Fruit fly (Drosophila melanogaster) whole organism, embryonic: Measurements from ENCODE around the gene ppl.

Experiments
- Awh ChIP-seq: fragments of 200-800 bp; sonication (Bioruptor generic); IDR thresholded peaks from 2 replicates; pipeline ENCODE4, ENCODE4 v1.3.6; 2022; ENCODE audit warnings: missing biosample characterization, missing genetic modification characterization
- CG11560 ChIP-seq: fragments of 200-800 bp; sonication (Bioruptor generic); IDR thresholded peaks from 3 replicates; pipeline ENCODE4 v1.3.6; 2022; ENCODE audit warnings: missing biosample characterization, missing genetic modification characterization
- CG12071 ChIP-seq: fragments of 200-800 bp; sonication (Bioruptor generic); optimal IDR thresholded peaks from 3 replicates; lab custom pipeline; 2018; ENCODE audit warnings: missing biosample characterization, mild to moderate bottlenecking, missing genetic modification characterization
- CG12104 ChIP-seq: fragments of 200-800 bp; sonication (Bioruptor generic); optimal IDR thresholded peaks from 3 replicates; lab custom pipeline; 2016; ENCODE audit warnings: missing biosample characterization, missing genetic modification characterization
- CG12769 ChIP-seq: fragments of 200-800 bp; sonication (Bioruptor generic); optimal IDR thresholded peaks from 2 replicates; lab custom pipeline; 2019; ENCODE audit warnings: missing biosample characterization, mild to moderate bottlenecking, missing genetic modification characterization, moderate library complexity
- CG17912 ChIP-seq: fragments of 200-800 bp; sonication (Bioruptor generic); optimal IDR thresholded peaks from 2 replicates; lab custom pipeline; 2018; ENCODE audit warnings: missing biosample characterization, mild to moderate bottlenecking, missing genetic modification characterization
- CG18011 ChIP-seq: fragments of 200-800 bp; sonication (Bioruptor generic); optimal IDR thresholded peaks from 2 replicates; lab custom pipeline; 2017; ENCODE audit warnings: missing biosample characterization, missing genetic modification characterization, mild to moderate bottlenecking, moderate library complexity, missing genotype
- CG2199 ChIP-seq: fragments of 200-800 bp; sonication (Bioruptor generic); IDR thresholded peaks from 3 replicates; pipeline ENCODE4 v1.3.6; 2022; ENCODE audit warnings: missing biosample characterization, missing genetic modification characterization
- CG34422 ChIP-seq: fragments of 200-800 bp; sonication (Bioruptor generic); IDR thresholded peaks from 3 replicates; pipeline ENCODE4 v1.3.6; 2022; ENCODE audit warnings: missing biosample characterization, missing genetic modification characterization
- CG3838 ChIP-seq: fragments of 200-800 bp; sonication (Bioruptor generic); optimal IDR thresholded peaks from 3 replicates; lab custom pipeline; 2016; ENCODE audit warnings: missing biosample characterization, missing genetic modification characterization
- CG4360 ChIP-seq: fragments of 200-800 bp; sonication (Bioruptor generic); IDR thresholded peaks from 2 replicates; pipeline ENCODE4 v1.3.6; 2022; ENCODE audit warnings: missing biosample characterization, missing genetic modification characterization
- CG4854 ChIP-seq: fragments of 200-800 bp; sonication (Bioruptor generic); optimal IDR thresholded peaks from 2 replicates; lab custom pipeline; 2016; ENCODE audit warnings: missing biosample characterization, missing genetic modification characterization, inconsistent platforms
- CG5180 ChIP-seq: fragments of 200-800 bp; sonication (Bioruptor generic); optimal IDR thresholded peaks from 3 replicates; lab custom pipeline; 2017; ENCODE audit warnings: missing biosample characterization, missing genetic modification characterization, mild to moderate bottlenecking, moderate library complexity, missing genetic modification reagents
- CG6689 ChIP-seq: fragments of 200-800 bp; sonication (Bioruptor generic); IDR thresholded peaks from 2 replicates; pipeline ENCODE4 v1.3.6; 2022; ENCODE audit warnings: missing biosample characterization, missing genetic modification characterization
- CG6765 ChIP-seq: fragments of 200-800 bp; sonication (Bioruptor generic); optimal IDR thresholded peaks from 3 replicates; lab custom pipeline; 2017; ENCODE audit warnings: missing biosample characterization, mild to moderate bottlenecking, missing genetic modification characterization
- CG7357 ChIP-seq: fragments of 200-800 bp; sonication (Bioruptor generic); IDR thresholded peaks from 3 replicates; pipeline ENCODE4 v1.3.6; 2022; ENCODE audit warnings: missing biosample characterization, missing genetic modification characterization
- CG7372 ChIP-seq: fragments of 200-800 bp; sonication (Bioruptor generic); IDR thresholded peaks from 2 replicates; pipeline ENCODE4 v1.3.6; 2022; ENCODE audit warnings: missing biosample characterization, missing genetic modification characterization
- CG7963 ChIP-seq: fragments of 200-800 bp; sonication (Bioruptor generic); IDR thresholded peaks from 3 replicates; pipeline ENCODE4 v1.3.6; 2022; ENCODE audit warnings: missing biosample characterization, missing genetic modification characterization; ENCODE audit not compliant: partially characterized antibody
- Deaf1 ChIP-seq: fragments of 200-800 bp; optimal IDR thresholded peaks from 3 replicates; lab custom pipeline; 2019; ENCODE audit warnings: missing biosample characterization, mild to moderate bottlenecking, missing genetic modification characterization, moderate library complexity
- Drgx ChIP-seq: fragments of 200-800 bp; sonication (Bioruptor generic); IDR thresholded peaks from 2 replicates; pipeline ENCODE4 v1.3.6; 2022; ENCODE audit warnings: missing biosample characterization, missing genetic modification characterization
- Eip74EF ChIP-seq, 2 experiments: fragments of 200-800 bp in 1 of 2; fragments of >200 bp in 1 of 2; sonication (Bioruptor generic) in 1 of 2; optimal IDR thresholded peaks; 2 replicates each; lab custom pipeline; 2017 to 2019; ENCODE audit warnings: missing biosample characterization in 2 of 2, missing genetic modification characterization in 2 of 2, mild to moderate bottlenecking in 1 of 2, moderate library complexity in 1 of 2
- Fer3 ChIP-seq: fragments of 200-800 bp; sonication (Bioruptor generic); optimal IDR thresholded peaks from 2 replicates; lab custom pipeline; 2018; ENCODE audit warnings: missing biosample characterization, mild to moderate bottlenecking, missing genetic modification characterization, moderate library complexity
- H15 ChIP-seq: fragments of 200-800 bp; sonication (Bioruptor generic); IDR thresholded peaks from 3 replicates; pipeline ENCODE4 v1.3.6; 2022; ENCODE audit warnings: missing biosample characterization, missing genetic modification characterization
- Hr78 ChIP-seq, 2 experiments: fragments of 200-800 bp in 1 of 2; fragments of >200 bp in 1 of 2; sonication (Bioruptor generic) in 1 of 2; optimal IDR thresholded peaks; 2 replicates each; lab custom pipeline; 2017 to 2019; ENCODE audit warnings: missing biosample characterization in 2 of 2, missing genetic modification characterization in 2 of 2, mild to moderate bottlenecking in 1 of 2, moderate library complexity in 1 of 2
- NFAT ChIP-seq: fragments of 200-800 bp; sonication (Bioruptor generic); IDR thresholded peaks from 2 replicates; pipeline ENCODE4 v1.3.6; 2022; ENCODE audit warnings: missing biosample characterization, missing genetic modification characterization
- Neu2 ChIP-seq: fragments of 200-800 bp; sonication (Bioruptor generic); optimal IDR thresholded peaks from 3 replicates; lab custom pipeline; 2016; ENCODE audit warnings: missing biosample characterization, missing genetic modification characterization, borderline replicate concordance
- Pdp1 ChIP-seq, 2 experiments: fragments of 200-800 bp; sonication (Bioruptor generic); optimal IDR thresholded peaks; 3 replicates each; lab custom pipeline; 2016; ENCODE audit warnings: missing biosample characterization in 2 of 2, missing genetic modification characterization in 2 of 2, mild to moderate bottlenecking in 1 of 2, moderate library complexity in 1 of 2
- YL-1 ChIP-seq: fragments of 200-800 bp; sonication (Bioruptor generic); optimal IDR thresholded peaks from 3 replicates; lab custom pipeline; 2017; ENCODE audit warnings: missing biosample characterization, mild to moderate bottlenecking, missing genetic modification characterization
- ap ChIP-seq: fragments of 200-800 bp; sonication (Bioruptor generic); IDR thresholded peaks from 2 replicates; pipeline ENCODE4 v1.3.6; 2022; ENCODE audit warnings: missing biosample characterization, missing genetic modification characterization
- bsh ChIP-seq, 2 experiments: fragments of 200-800 bp; sonication (Bioruptor generic); optimal IDR thresholded peaks; 2 replicates each; lab custom pipeline; 2017 to 2018; ENCODE audit warnings: mild to moderate bottlenecking in 2 of 2, missing biosample characterization in 2 of 2, missing genetic modification characterization in 2 of 2, moderate library complexity in 1 of 2
- ci ChIP-seq: fragments of 200-800 bp; sonication (Bioruptor generic); IDR thresholded peaks from 3 replicates; pipeline ENCODE4 v1.3.6; 2022; ENCODE audit warnings: missing biosample characterization, missing genetic modification characterization
- eve ChIP-seq, 2 experiments: fragments of >200 bp; optimal IDR thresholded peaks; 2 replicates each; lab custom pipeline; 2017; ENCODE audit warnings: missing biosample characterization in 2 of 2, missing genetic modification characterization in 2 of 2
- grn ChIP-seq: fragments of 200-800 bp; sonication (Bioruptor generic); optimal IDR thresholded peaks from 3 replicates; lab custom pipeline; 2017; ENCODE audit warnings: missing biosample characterization, missing genetic modification characterization
- kni ChIP-seq: fragments of 200-800 bp; sonication (Bioruptor generic); optimal IDR thresholded peaks from 3 replicates; lab custom pipeline; 2017; ENCODE audit warnings: mild to moderate bottlenecking, missing biosample characterization, missing genetic modification reagents, missing genetic modification characterization
- mam ChIP-seq: fragments of 200-800 bp; sonication (Bioruptor generic); optimal IDR thresholded peaks from 3 replicates; lab custom pipeline; 2016; ENCODE audit warnings: missing biosample characterization, missing genetic modification characterization
- p53 ChIP-seq: fragments of 200-800 bp; sonication (Bioruptor generic); optimal IDR thresholded peaks from 2 replicates; lab custom pipeline; 2016; ENCODE audit warnings: missing biosample characterization, missing genetic modification characterization
- pros ChIP-seq: fragments of 200-800 bp; sonication (Bioruptor generic); optimal IDR thresholded peaks from 3 replicates; lab custom pipeline; 2019; ENCODE audit warnings: missing biosample characterization, mild to moderate bottlenecking, missing genetic modification characterization, moderate library complexity
- pzg ChIP-seq: fragments of 200-800 bp; sonication (Bioruptor generic); optimal IDR thresholded peaks from 3 replicates; lab custom pipeline; 2018; ENCODE audit warnings: missing biosample characterization, mild to moderate bottlenecking, missing genetic modification characterization, moderate library complexity
- ranshi ChIP-seq: fragments of 200-800 bp; sonication (Bioruptor generic); IDR thresholded peaks from 2 replicates; pipeline ENCODE4 v1.3.6; 2022; ENCODE audit warnings: missing biosample characterization, missing genetic modification characterization
- ro ChIP-seq: fragments of 200-800 bp; sonication (Bioruptor generic); IDR thresholded peaks from 2 replicates; pipeline ENCODE4 v1.3.6; 2022; ENCODE audit warnings: missing biosample characterization, missing genetic modification characterization
- run ChIP-seq: fragments of 200-800 bp; sonication (Bioruptor generic); optimal IDR thresholded peaks from 3 replicates; lab custom pipeline; 2018; ENCODE audit warnings: missing biosample characterization, mild to moderate bottlenecking, missing genetic modification characterization
- sens-2 ChIP-seq: fragments of 200-800 bp; sonication (Bioruptor generic); IDR thresholded peaks from 2 replicates; pipeline ENCODE4 v1.3.6; 2022; ENCODE audit warnings: missing biosample characterization, missing genetic modification characterization
- seq ChIP-seq: fragments of 200-800 bp; sonication (Bioruptor generic); IDR thresholded peaks from 2 replicates; pipeline ENCODE4 v1.3.6; 2022; ENCODE audit warnings: missing biosample characterization, missing genetic modification characterization
- so ChIP-seq: fragments of 200-800 bp; sonication (Bioruptor generic); IDR thresholded peaks from 3 replicates; pipeline ENCODE4 v1.3.6; 2022; ENCODE audit warnings: missing biosample characterization, missing genetic modification characterization
- ssp ChIP-seq: fragments of 200-800 bp; sonication (Bioruptor generic); IDR thresholded peaks from 2 replicates; pipeline ENCODE4 v1.3.6; 2022; ENCODE audit warnings: missing biosample characterization, missing genetic modification characterization
- tgo ChIP-seq: fragments of 200-800 bp; sonication (Bioruptor generic); IDR thresholded peaks from 3 replicates; pipeline ENCODE4 v1.3.6; 2022; ENCODE audit warnings: missing biosample characterization, missing genetic modification characterization
- z ChIP-seq: fragments of 200-800 bp; sonication (Bioruptor generic); IDR thresholded peaks from 3 replicates; pipeline ENCODE4 v1.3.6; 2022; ENCODE audit warnings: missing biosample characterization, missing genetic modification characterization
- zfh1 ChIP-seq: fragments of 200-800 bp; sonication (Bioruptor generic); IDR thresholded peaks from 3 replicates; pipeline ENCODE4 v1.3.6; 2022; ENCODE audit warnings: missing biosample characterization, missing genetic modification characterization

The ppl gene

DNA sequence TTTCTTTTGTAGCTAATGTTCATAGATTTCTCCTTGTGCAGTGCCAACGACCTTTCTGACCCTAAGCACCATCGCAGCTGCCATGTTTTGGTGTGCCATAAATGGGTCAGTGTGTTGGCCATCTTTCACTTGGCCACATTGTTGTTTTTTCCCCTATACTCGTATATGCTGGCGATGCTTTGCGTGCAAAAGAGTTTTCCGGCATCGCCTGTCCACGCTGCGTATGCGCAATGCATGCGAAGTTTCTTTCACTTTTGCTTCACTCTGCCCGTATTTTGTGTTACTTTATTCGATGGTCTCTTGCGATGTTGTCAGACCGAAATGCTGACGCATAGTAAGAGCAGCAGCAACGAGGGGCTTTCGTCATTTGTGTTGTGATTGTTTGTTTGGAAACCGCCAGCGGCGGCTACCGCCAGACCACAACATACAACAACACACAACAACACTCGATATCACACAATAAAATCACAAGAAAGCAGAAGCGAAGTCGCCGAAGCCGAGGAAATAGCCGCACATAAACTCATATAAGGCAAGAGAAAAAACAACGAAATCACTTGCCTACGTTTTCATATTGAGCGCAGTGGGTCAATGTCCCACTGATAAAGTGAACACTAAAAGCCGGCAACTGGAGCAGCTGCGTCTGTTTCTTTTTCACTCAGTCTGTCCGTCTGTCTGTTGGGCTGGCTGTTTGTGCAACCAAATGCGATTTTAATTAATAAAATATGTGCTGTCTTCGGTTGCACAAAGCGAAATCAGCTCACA is 19.7 kb downstream of the ppl start (continued):
- TF ChIP-seq seq (0 out of 2 replicates have a peak, but pooled peaks have one; percentile 18), run (tag; lab: Kevin White, UChicago) (peak; percentile 61), CG7357 (GFP tag; lab: Robert Waterston, UW) (no peak), Eip74EF (GFP tag; optimal IDR thresholded peaks at IDR 0.05; lab: Kevin White, UChicago) (peak in 1 of 2 experiments; percentile 55), CG12104 (GFP tag; lab: Kevin White, UChicago) (no peak), CG12071 (GFP tag; lab: Kevin White, UChicago) (no peak), p53 (GFP tag; lab: Kevin White, UChicago) (no peak), z (GFP tag; lab: Robert Waterston, UW) (0 out of 3 replicates have a peak, but pooled peaks have one; percentile 36), CG7372 (GFP tag; lab: Robert Waterston, UW) (peak; percentile 40; the same call in 1 of the 2 replicates), pros (peak; percentile 61), so (0 out of 3 replicates have a peak, but pooled peaks have one; percentile 6), NFAT (GFP tag; lab: Robert Waterston, UW) (no peak), Awh (GFP tag; lab: Robert Waterston, UW) (peak; percentile 80), Hr78 (GFP tag; optimal IDR thresholded peaks at IDR 0.05; lab: Kevin White, UChicago) (peak in 1 of 2 experiments; percentile 63), ap (GFP tag; lab: Robert Waterston, UW) (no peak), ranshi (GFP tag; lab: Robert Waterston, UW) (0 out of 2 replicates have a peak, but pooled peaks have one; percentile 23), Deaf1 (tag; lab: Kevin White, UChicago) (peak; percentile 23), CG2199 (GFP tag; lab: Robert Waterston, UW) (peak; percentile 85; the same call in 2 of the 3 replicates), Pdp1 (GFP tag; optimal IDR thresholded peaks at IDR 0.05; lab: Kevin White, UChicago) (peak in 1 of 2 experiments; percentile 39), ci (GFP tag; lab: Robert Waterston, UW) (peak; percentile 57; the same call in 1 of the 3 replicates), CG3838 (GFP tag; lab: Kevin White, UChicago) (peak; percentile 29), YL-1 (GFP tag; lab: Kevin White, UChicago) (no peak), mam (no peak), sens-2 (0 out of 2 replicates have a peak, but pooled peaks have one; percentile 23), grn (GFP tag; lab: Kevin White, UChicago) (peak; percentile 57), CG4360 (GFP tag; lab: Robert Waterston, UW) (peak; percentile 39; the same call in 1 of the 2 replicates), CG17912 (GFP tag; lab: Kevin White, UChicago) (no peak), CG34422 (GFP tag; lab: Robert Waterston, UW) (peak; percentile 18; the same call in 1 of the 3 replicates), zfh1 (GFP tag; lab: Robert Waterston, UW) (0 out of 3 replicates have a peak, but pooled peaks have one; percentile 11), CG12769 (tag; lab: Kevin White, UChicago) (peak; percentile 1)

DNA sequence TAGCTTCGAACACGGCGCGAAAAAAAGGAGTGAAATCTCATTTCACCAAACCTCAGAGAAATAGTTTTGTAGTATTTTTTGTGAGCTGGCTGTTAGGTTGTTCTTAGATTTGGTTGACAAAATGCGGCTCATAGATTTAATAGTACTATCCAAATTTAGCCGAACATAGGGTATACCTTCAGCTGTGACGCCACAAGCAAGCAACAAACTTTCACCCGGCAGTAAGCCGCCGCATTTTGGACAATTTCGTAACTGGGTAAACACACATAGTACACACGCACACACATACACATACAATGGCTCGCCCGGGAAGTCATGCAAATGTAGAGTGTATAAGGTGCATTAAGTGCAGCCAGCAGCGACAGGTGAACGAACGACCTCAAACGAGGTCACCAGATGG is 22.0 kb downstream of the ppl start:
- TF ChIP-seq CG18011 (no peak), CG11560 (tag; lab: Robert Waterston, UW) (no peak), ro (GFP tag; lab: Robert Waterston, UW) (no peak), ssp (GFP tag; lab: Robert Waterston, UW) (no peak), ranshi (GFP tag; lab: Robert Waterston, UW) (no peak), Drgx (GFP tag; lab: Robert Waterston, UW) (peak; percentile 41), H15 (0 out of 3 replicates have a peak, but pooled peaks have one; percentile 7), pzg (GFP tag; lab: Kevin White, UChicago) (no peak), eve (GFP tag; optimal IDR thresholded peaks at IDR 0.05; lab: Kevin White, UChicago) (peak in 1 of 2 experiments; percentile 30), tgo (no peak), Fer3 (tag; lab: Kevin White, UChicago) (no peak), kni (GFP tag; lab: Kevin White, UChicago) (peak; percentile 75), CG5180 (peak; percentile 24), bsh (GFP tag; optimal IDR thresholded peaks at IDR 0.05; lab: Kevin White, UChicago) (peak in 1 of 2 experiments; percentile 29), CG7963 (GFP tag; lab: Robert Waterston, UW) (no peak), CG4854 (no peak), CG6765 (GFP tag; lab: Kevin White, UChicago) (no peak), Neu2 (no peak), CG6689 (GFP tag; lab: Robert Waterston, UW) (peak; percentile 36; the same call in 1 of the 2 replicates)
